Worm (Caenorhabditis elegans) whole organism, late embryonic: ENCODE results near the gene cpt-1.

Experiments
- nhr-11 ChIP-seq: fragments of 150-350 bp; optimal IDR thresholded peaks from 2 replicates; lab custom pipeline; 2014; ENCODE audit warnings: missing biosample characterization, missing genetic modification characterization
- pqm-1 ChIP-seq: sonication (generic microtip); optimal IDR thresholded peaks from 2 replicates; lab custom pipeline; 2016; ENCODE audit warnings: missing genetic modification characterization, missing compliant biosample characterization
- unc-86 ChIP-seq: sonication (generic microtip); optimal IDR thresholded peaks from 2 replicates; lab custom pipeline; 2016; ENCODE audit warnings: missing genetic modification characterization, missing compliant biosample characterization

DNA sequence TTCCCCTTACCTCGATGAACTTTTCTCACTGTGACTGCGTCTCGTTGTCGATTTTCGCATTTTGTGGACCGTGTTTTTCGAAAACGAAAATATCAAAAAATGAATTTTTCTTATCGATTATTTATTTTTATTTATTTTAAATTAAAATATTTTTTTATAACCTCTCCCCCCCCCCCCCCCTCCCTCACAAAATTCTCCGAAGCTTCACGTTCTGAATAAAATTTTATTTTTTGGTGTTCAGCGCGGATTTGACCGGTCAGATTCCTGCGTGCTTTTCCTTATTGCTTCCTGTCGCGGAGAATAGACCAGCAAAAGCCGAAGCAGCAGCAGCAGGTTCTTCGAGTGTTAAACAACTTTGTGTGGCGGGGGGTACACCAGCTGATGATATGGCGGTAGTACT lies 22.2 kb upstream of the cpt-1 start, which contains the start of gene Y46G5A.22:
- TF ChIP-seq unc-86 (tag; lab: Kevin White, UChicago) (no peak), pqm-1 (no peak), nhr-11 (tag; lab: Kevin White, UChicago) (no peak)
